Worm (Caenorhabditis elegans) whole organism, midembryonic: ENCODE measurements around the gene F53B7.4.

Source experiments
- T22C8.4 ChIP-seq: fragments of 200-800 bp; sonication (Bioruptor generic); IDR thresholded peaks from 2 replicates; pipeline ENCODE4 v1.3.6; 2022; ENCODE audit warnings: missing genetic modification characterization, missing compliant biosample characterization
- klf-2 ChIP-seq: fragments of 200-800 bp; sonication (Bioruptor generic); conservative IDR thresholded peaks from 2 replicates; pipeline ENCODE4 v1.3.6; 2022; ENCODE audit warnings: missing genetic modification reagents, missing genetic modification characterization, missing compliant biosample characterization
- tab-1 ChIP-seq: fragments of 200-800 bp; sonication (Bioruptor generic); IDR thresholded peaks from 2 replicates; pipeline ENCODE4 v1.3.6; 2022; ENCODE audit warnings: missing genetic modification characterization, missing compliant biosample characterization

DNA sequence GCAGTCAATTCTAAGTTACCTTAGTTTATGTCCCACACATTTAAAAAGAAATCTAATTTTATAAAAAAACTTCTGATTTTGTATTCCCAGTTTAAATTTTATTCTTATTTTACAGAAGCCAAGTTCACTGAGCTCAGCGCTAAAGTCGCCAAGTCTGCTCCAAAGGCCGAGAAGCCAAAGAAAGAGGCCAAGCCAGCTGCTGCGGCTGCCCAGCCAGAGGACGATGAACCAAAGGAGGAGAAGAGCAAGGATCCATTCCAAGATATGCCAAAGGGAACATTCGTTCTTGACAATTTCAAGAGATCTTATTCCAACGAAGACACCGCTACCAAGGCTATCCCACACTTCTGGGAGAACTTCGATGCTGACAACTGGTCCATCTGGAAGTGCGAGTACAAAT is 35.5 kb downstream of the F53B7.4 start:
- TF ChIP-seq tab-1 (no peak), klf-2 (GFP tag; lab: Robert Waterston, UW) (no peak), T22C8.4 (GFP tag; lab: Robert Waterston, UW) (no peak)
